Worm (Caenorhabditis elegans) whole organism, young adult: ENCODE data around the gene smc-5.
A peak's percentile ranks its signal among the peaks of the same experiment; 100 is the strongest.

ENCODE experiments used
- F23B12.7 ChIP-seq: sonication (generic microtip); optimal IDR thresholded peaks from 2 replicates; lab custom pipeline; 2017; ENCODE audit warnings: missing genetic modification characterization, mild to moderate bottlenecking, missing compliant biosample characterization, antibody characterized with exemption, moderate library complexity; ENCODE audit not compliant: insufficient read depth
- F33H1.4 ChIP-seq: fragments of 200-800 bp; sonication (Bioruptor generic); IDR thresholded peaks from 2 replicates; pipeline ENCODE4 v1.3.6; 2022; ENCODE audit warnings: missing genetic modification reagents, missing genetic modification characterization, missing compliant biosample characterization
- F49E8.2 ChIP-seq: sonication (generic microtip); optimal IDR thresholded peaks from 3 replicates; lab custom pipeline; 2017; ENCODE audit warnings: missing genetic modification characterization, mild to moderate bottlenecking, missing compliant biosample characterization, antibody characterized with exemption, moderate library complexity; ENCODE audit not compliant: insufficient read depth
- F55B11.4 ChIP-seq: sonication (generic microtip); optimal IDR thresholded peaks from 2 replicates; lab custom pipeline; 2016; ENCODE audit warnings: missing compliant biosample characterization, missing genetic modification characterization, borderline replicate concordance; ENCODE audit not compliant: insufficient read depth
- F57C9.4 ChIP-seq: sonication (generic microtip); optimal IDR thresholded peaks from 2 replicates; lab custom pipeline; 2017; ENCODE audit warnings: mild to moderate bottlenecking, missing genetic modification characterization, missing compliant biosample characterization
- K12H6.12 ChIP-seq: fragments of 200-800 bp; sonication (Bioruptor generic); optimal IDR thresholded peaks from 2 replicates; lab custom pipeline; 2018; ENCODE audit warnings: mild to moderate bottlenecking, missing genetic modification characterization, missing compliant biosample characterization
- T26A5.8 ChIP-seq: sonication (generic microtip); optimal IDR thresholded peaks from 2 replicates; lab custom pipeline; 2016; ENCODE audit warnings: missing genetic modification characterization, missing compliant biosample characterization
- Y53F4B.3 ChIP-seq: fragments of 200-800 bp; sonication (Bioruptor generic); IDR thresholded peaks from 2 replicates; pipeline ENCODE4 v1.3.6; 2022; ENCODE audit warnings: missing genetic modification reagents, missing genetic modification characterization, missing compliant biosample characterization
- Y56A3A.18 ChIP-seq: fragments of 200-800 bp; sonication (Bioruptor generic); IDR thresholded peaks from 2 replicates; pipeline ENCODE4 v1.3.6; 2022; ENCODE audit warnings: missing genetic modification reagents, missing genetic modification characterization, missing compliant biosample characterization
- ZK185.1 ChIP-seq: sonication (generic microtip); optimal IDR thresholded peaks from 2 replicates; lab custom pipeline; 2016; ENCODE audit warnings: mild to moderate bottlenecking, missing genetic modification characterization, missing compliant biosample characterization; ENCODE audit not compliant: poor library complexity, severe bottlenecking
- akir-1 ChIP-seq: fragments of 200-800 bp; sonication (Bioruptor generic); optimal IDR thresholded peaks from 2 replicates; lab custom pipeline; 2018; ENCODE audit warnings: mild to moderate bottlenecking, missing genetic modification characterization, moderate library complexity, missing compliant biosample characterization
- ama-1 ChIP-seq, 3 experiments: fragments of 150-350 bp in 1 of 3; sonication (generic microtip) in 2 of 3; optimal IDR thresholded peaks; 2 replicates each; lab custom pipeline; 2014 to 2018; ENCODE audit warnings: missing biosample characterization in 2 of 3, missing genetic modification characterization in 2 of 3, missing genetic modification reagents in 2 of 3
- aptf-3 ChIP-seq: fragments of 200-800 bp; sonication (Bioruptor generic); IDR thresholded peaks from 2 replicates; pipeline ENCODE4 v1.3.6; 2022; ENCODE audit warnings: missing genetic modification characterization, missing compliant biosample characterization
- athp-1 ChIP-seq: sonication (generic microtip); optimal IDR thresholded peaks from 2 replicates; lab custom pipeline; 2017; ENCODE audit warnings: mild to moderate bottlenecking, missing genetic modification characterization, missing compliant biosample characterization
- bed-1 ChIP-seq: fragments of 200-800 bp; sonication (Bioruptor generic); IDR thresholded peaks from 2 replicates; pipeline ENCODE4 v1.3.6; 2022; ENCODE audit warnings: missing genetic modification reagents, missing genetic modification characterization, missing compliant biosample characterization
- cebp-1 ChIP-seq, 2 experiments: fragments of 200-800 bp in 1 of 2; sonication (Bioruptor generic) in 1 of 2; sonication (generic microtip) in 1 of 2; IDR thresholded peaks in 1 of 2; optimal IDR thresholded peaks in 1 of 2; 2 replicates each; pipeline versions ENCODE4 v1.3.6 to Lab custom; 2017 to 2022; ENCODE audit warnings: missing compliant biosample characterization in 2 of 2, missing genetic modification characterization in 2 of 2, mild to moderate bottlenecking in 1 of 2, missing genetic modification reagents in 1 of 2, moderate library complexity in 1 of 2
- ceh-100 ChIP-seq: fragments of 200-800 bp; sonication (Bioruptor generic); IDR thresholded peaks from 2 replicates; pipeline ENCODE4 v1.3.6; 2022; ENCODE audit warnings: missing genetic modification reagents, missing genetic modification characterization, missing compliant biosample characterization
- ekl-4 ChIP-seq: fragments of 200-800 bp; sonication (Bioruptor generic); IDR thresholded peaks from 2 replicates; pipeline ENCODE4 v1.3.6; 2022; ENCODE audit warnings: missing genetic modification reagents, missing genetic modification characterization, missing compliant biosample characterization
- fkh-3 ChIP-seq: sonication (generic microtip); optimal IDR thresholded peaks from 2 replicates; lab custom pipeline; 2016; ENCODE audit warnings: mild to moderate bottlenecking, missing genetic modification characterization, missing compliant biosample characterization
- gei-17 ChIP-seq: fragments of 200-800 bp; sonication (Bioruptor generic); optimal IDR thresholded peaks from 2 replicates; lab custom pipeline; 2018; ENCODE audit warnings: mild to moderate bottlenecking, missing genetic modification characterization, missing compliant biosample characterization
- hmg-1.2 ChIP-seq: fragments of 200-800 bp; sonication (Bioruptor generic); IDR thresholded peaks from 2 replicates; pipeline ENCODE4 v1.3.6; 2022; ENCODE audit warnings: missing genetic modification reagents, missing genetic modification characterization, missing compliant biosample characterization
- hrde-1 ChIP-seq: sonication (generic microtip); optimal IDR thresholded peaks from 2 replicates; lab custom pipeline; 2016; ENCODE audit warnings: missing genetic modification characterization, mild to moderate bottlenecking, missing compliant biosample characterization, moderate library complexity, missing genotype, missing genetic modification reagents, borderline replicate concordance
- lin-40 ChIP-seq: sonication (generic microtip); optimal IDR thresholded peaks from 2 replicates; lab custom pipeline; 2016; ENCODE audit warnings: missing genetic modification characterization, mild to moderate bottlenecking, missing compliant biosample characterization, missing genotype, missing genetic modification reagents
- lir-1 ChIP-seq: fragments of 200-800 bp; sonication (Bioruptor generic); conservative IDR thresholded peaks from 2 replicates; pipeline ENCODE4 v1.3.6; 2022; ENCODE audit warnings: missing genetic modification reagents, missing genetic modification characterization, missing compliant biosample characterization
- lsl-1 ChIP-seq: fragments of 200-800 bp; sonication (Bioruptor generic); optimal IDR thresholded peaks from 2 replicates; lab custom pipeline; 2018; ENCODE audit warnings: mild to moderate bottlenecking, missing genetic modification characterization, moderate library complexity, missing compliant biosample characterization
- lsy-27 ChIP-seq: sonication (generic microtip); optimal IDR thresholded peaks from 2 replicates; lab custom pipeline; 2017; ENCODE audit warnings: missing genetic modification characterization, mild to moderate bottlenecking, missing compliant biosample characterization, antibody characterized with exemption, missing genotype, borderline replicate concordance; ENCODE audit not compliant: insufficient read depth
- mcd-1 ChIP-seq: fragments of 200-800 bp; sonication (Bioruptor generic); IDR thresholded peaks from 2 replicates; pipeline ENCODE4 v1.3.6; 2022; ENCODE audit warnings: missing genetic modification reagents, missing genetic modification characterization, missing compliant biosample characterization
- mel-28 ChIP-seq: sonication (generic microtip); optimal IDR thresholded peaks from 2 replicates; lab custom pipeline; 2016; ENCODE audit warnings: borderline replicate concordance, mild to moderate bottlenecking, missing genetic modification characterization, missing compliant biosample characterization
- mxl-1 ChIP-seq: sonication (generic microtip); optimal IDR thresholded peaks from 2 replicates; lab custom pipeline; 2016; ENCODE audit warnings: missing genetic modification characterization, missing compliant biosample characterization
- nfya-1 ChIP-seq: sonication (generic microtip); optimal IDR thresholded peaks from 2 replicates; lab custom pipeline; 2017; ENCODE audit warnings: antibody characterized with exemption, missing compliant biosample characterization, missing genetic modification characterization, borderline replicate concordance; ENCODE audit not compliant: insufficient read depth
- nhr-27 ChIP-seq: fragments of 200-800 bp; sonication (Bioruptor generic); optimal IDR thresholded peaks from 2 replicates; lab custom pipeline; 2018; ENCODE audit warnings: mild to moderate bottlenecking, missing genetic modification characterization, moderate library complexity, missing compliant biosample characterization
- nhr-90 ChIP-seq: sonication (generic microtip); optimal IDR thresholded peaks from 2 replicates; lab custom pipeline; 2016; ENCODE audit warnings: missing genotype, mild to moderate bottlenecking, missing genetic modification characterization, missing compliant biosample characterization
- rec-8 ChIP-seq, 2 experiments: sonication (generic microtip); optimal IDR thresholded peaks; 2 replicates each; lab custom pipeline; 2016; ENCODE audit warnings: mild to moderate bottlenecking in 2 of 2, missing genetic modification characterization in 2 of 2, missing genetic modification reagents in 2 of 2, missing genotype in 2 of 2, missing biosample characterization in 1 of 2, missing compliant biosample characterization in 1 of 2, moderate library complexity in 1 of 2
- repo-1 ChIP-seq: sonication (generic microtip); optimal IDR thresholded peaks from 2 replicates; lab custom pipeline; 2017; ENCODE audit warnings: mild to moderate bottlenecking, missing genetic modification characterization, missing compliant biosample characterization
- rpc-1 ChIP-seq, 2 experiments: fragments of 150-350 bp in 1 of 2; sonication (generic microtip) in 1 of 2; optimal IDR thresholded peaks; 2 replicates each; lab custom pipeline; 2014 to 2018; ENCODE audit warnings: missing biosample characterization in 1 of 2, missing genetic modification characterization in 1 of 2, missing genetic modification reagents in 1 of 2, missing genotype in 1 of 2
- sea-2 ChIP-seq: fragments of 200-800 bp; sonication (Bioruptor generic); IDR thresholded peaks from 2 replicates; pipeline ENCODE4 v1.3.6; 2022; ENCODE audit warnings: missing genetic modification characterization, missing compliant biosample characterization
- snpc-1.1 ChIP-seq: sonication (generic microtip); optimal IDR thresholded peaks from 2 replicates; lab custom pipeline; 2017; ENCODE audit warnings: missing genetic modification characterization, mild to moderate bottlenecking, missing compliant biosample characterization, antibody characterized with exemption, moderate library complexity, missing genotype, missing genetic modification reagents; ENCODE audit not compliant: insufficient read depth
- tbx-9 ChIP-seq: sonication (generic microtip); optimal IDR thresholded peaks from 2 replicates; lab custom pipeline; 2016; ENCODE audit warnings: borderline replicate concordance, missing genetic modification characterization, inconsistent platforms, missing compliant biosample characterization
- unc-62 ChIP-seq: fragments of 150-350 bp; optimal IDR thresholded peaks from 2 replicates; lab custom pipeline; 2014; ENCODE audit warnings: missing biosample characterization, missing genetic modification reagents, missing genetic modification characterization
- ztf-22 ChIP-seq: fragments of 200-800 bp; sonication (Bioruptor generic); optimal IDR thresholded peaks from 2 replicates; lab custom pipeline; 2018; ENCODE audit warnings: mild to moderate bottlenecking, missing genetic modification characterization, moderate library complexity, missing compliant biosample characterization

Gene smc-5

ce11 chrII:5105020-5105419 lies 43.1 kb downstream of the smc-5 start (continued):
- TF ChIP-seq unc-62 (GFP tag; lab: Kevin White, UChicago) (no peak), nhr-27 (peak; percentile 58), lsl-1 (peak; percentile 57), lir-1 (GFP tag; lab: Robert Waterston, UW) (peak; percentile 61; the same call in 1 of the 2 replicates), mxl-1 (tag; lab: Kevin White, UChicago) (peak; percentile 95), K12H6.12 (peak; percentile 64), athp-1 (tag; lab: Kevin White, UChicago) (peak; percentile 90), fkh-3 (tag; lab: Kevin White, UChicago) (peak; percentile 85), nhr-90 (tag; lab: Kevin White, UChicago) (peak; percentile 97), aptf-3 (0 out of 2 replicates have a peak, but pooled peaks have one; percentile 58), lsy-27 (tag; lab: Kevin White, UChicago) (peak; percentile 60), repo-1 (tag; lab: Kevin White, UChicago) (peak; percentile 79), F49E8.2 (tag; lab: Kevin White, UChicago) (peak; percentile 64), F23B12.7 (tag; lab: Kevin White, UChicago) (peak; percentile 90), F55B11.4 (tag; lab: Kevin White, UChicago) (no peak), rec-8 (tag; optimal IDR thresholded peaks at IDR 0.05; lab: Kevin White, UChicago) (peak; percentile 91 to 94), mel-28 (tag; lab: Kevin White, UChicago) (peak; percentile 29), cebp-1 (GFP tag; IDR thresholded peaks at IDR 0.05; lab: Robert Waterston, UW) (no peak), cebp-1 (tag; optimal IDR thresholded peaks at IDR 0.05; lab: Kevin White, UChicago) (no peak), tbx-9 (tag; lab: Kevin White, UChicago) (peak; percentile 79), F33H1.4 (GFP tag; lab: Robert Waterston, UW) (peak; percentile 46), hrde-1 (tag; lab: Kevin White, UChicago) (peak; percentile 90), ama-1 (optimal IDR thresholded peaks at IDR 0.05; lab: Kevin White, UChicago) (no peak), ama-1 (GFP tag; optimal IDR thresholded peaks at IDR 0.05; lab: Kevin White, UChicago) (peak; percentile 90 to 94), akir-1 (GFP tag; lab: Kevin White, UChicago) (peak; percentile 83), Y53F4B.3 (GFP tag; lab: Robert Waterston, UW) (no peak), hmg-1.2 (GFP tag; lab: Robert Waterston, UW) (peak; percentile 85), gei-17 (GFP tag; lab: Kevin White, UChicago) (peak; percentile 18), mcd-1 (no peak; the same call in 1 of the 2 replicates), ZK185.1 (tag; lab: Kevin White, UChicago) (peak; percentile 94), nfya-1 (tag; lab: Kevin White, UChicago) (no peak), ekl-4 (GFP tag; lab: Robert Waterston, UW) (peak; percentile 89), T26A5.8 (tag; lab: Kevin White, UChicago) (peak; percentile 71), snpc-1.1 (peak; percentile 70), rpc-1 (optimal IDR thresholded peaks at IDR 0.05; lab: Kevin White, UChicago) (peak; percentile 99), rpc-1 (tag; optimal IDR thresholded peaks at IDR 0.05; lab: Kevin White, UChicago) (peak; percentile 100), bed-1 (GFP tag; lab: Robert Waterston, UW) (peak; percentile 87; the same call in 1 of the 2 replicates), ztf-22 (GFP tag; lab: Kevin White, UChicago) (no peak), Y56A3A.18 (GFP tag; lab: Robert Waterston, UW) (peak; percentile 83; the same call in 1 of the 2 replicates), sea-2 (GFP tag; lab: Robert Waterston, UW) (no peak), ceh-100 (GFP tag; lab: Robert Waterston, UW) (peak; percentile 78), F57C9.4 (tag; lab: Kevin White, UChicago) (peak; percentile 82), lin-40 (peak; percentile 78)
